Worm (Caenorhabditis elegans) whole organism, L1 larva: ENCODE data around the gene srlf-20.

Experiments
- ceh-88 ChIP-seq: fragments of 200-800 bp; sonication (Bioruptor generic); IDR thresholded peaks from 2 replicates; pipeline ENCODE4 v1.3.6; 2022; ENCODE audit warnings: missing genetic modification characterization, missing compliant biosample characterization
- ces-1 ChIP-seq: fragments of 150-350 bp; optimal IDR thresholded peaks from 2 replicates; lab custom pipeline; 2014; ENCODE audit warnings: missing biosample characterization, missing genetic modification reagents, missing genetic modification characterization
- egl-27 ChIP-seq, 2 experiments: fragments of 150-350 bp in 1 of 2; sonication (generic microtip); optimal IDR thresholded peaks; 3 replicates each; lab custom pipeline; 2017 to 2018; ENCODE audit warnings: missing biosample characterization in 2 of 2, missing genetic modification characterization in 2 of 2, missing genetic modification reagents in 2 of 2
- hlh-4 ChIP-seq: sonication (generic microtip); optimal IDR thresholded peaks from 2 replicates; lab custom pipeline; 2016; ENCODE audit warnings: mild to moderate bottlenecking, missing genetic modification characterization, missing compliant biosample characterization
- nhr-90 ChIP-seq: sonication (generic microtip); optimal IDR thresholded peaks from 2 replicates; lab custom pipeline; 2016; ENCODE audit warnings: mild to moderate bottlenecking, missing genetic modification characterization, missing compliant biosample characterization; ENCODE audit not compliant: poor library complexity
- snpc-4 ChIP-seq: fragments of 150-350 bp; optimal IDR thresholded peaks from 2 replicates; lab custom pipeline; 2014; ENCODE audit warnings: missing biosample characterization, missing genetic modification characterization

DNA sequence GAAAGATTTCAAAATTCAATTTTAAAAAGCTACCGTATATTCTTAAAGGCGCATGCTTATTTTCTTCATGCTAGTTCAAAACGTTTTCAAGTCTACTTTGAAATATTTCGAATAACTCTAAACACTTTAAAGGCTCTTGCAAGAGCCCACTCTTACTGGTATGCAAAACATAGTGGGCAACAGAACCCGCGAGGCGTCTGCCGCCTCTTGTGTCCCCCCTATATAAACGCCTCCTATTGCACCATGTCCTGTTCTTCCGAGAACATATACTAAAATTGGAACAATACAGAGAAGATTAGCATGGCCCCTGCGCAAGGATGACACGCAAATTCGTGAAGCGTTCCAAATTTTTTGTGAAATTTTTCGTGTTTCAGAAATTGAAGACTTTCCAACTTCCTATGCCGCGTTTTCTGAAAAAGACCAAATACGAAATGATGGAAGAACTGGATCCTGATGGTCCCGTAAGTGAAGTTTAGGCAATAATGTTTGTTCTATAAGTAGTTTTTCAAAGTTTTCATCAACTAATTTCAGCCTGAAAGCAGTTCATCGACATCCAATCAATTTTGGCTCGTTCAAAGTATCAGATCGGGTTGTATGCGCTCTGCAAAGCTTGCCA is 34.8 kb upstream of the srlf-20 start:
- TF ChIP-seq nhr-90, result no peak
- TF ChIP-seq hlh-4 (tag; lab: Kevin White, UChicago), result no peak
- TF ChIP-seq egl-27 (tag; optimal IDR thresholded peaks at IDR 0.05; lab: Kevin White, UChicago), result no peak
- TF ChIP-seq snpc-4 (tag; lab: Kevin White, UChicago), result peak; percentile 91
- no peak for TF ChIP-seq ces-1 (GFP tag; lab: Kevin White, UChicago)
- TF ChIP-seq ceh-88 (GFP tag; lab: Robert Waterston, UW), result no peak
